Fruit fly (Drosophila melanogaster) S2 (cell line): Measurements from ENCODE around the gene Ids.

ENCODE experiments used
- CG8478 ChIP-seq: fragments of >200 bp; optimal IDR thresholded peaks from 2 replicates; lab custom pipeline; 2018
- CTCF ChIP-seq, 2 experiments: fragments of >200 bp; optimal IDR thresholded peaks; 2 replicates each; lab custom pipeline; 2018

DNA sequence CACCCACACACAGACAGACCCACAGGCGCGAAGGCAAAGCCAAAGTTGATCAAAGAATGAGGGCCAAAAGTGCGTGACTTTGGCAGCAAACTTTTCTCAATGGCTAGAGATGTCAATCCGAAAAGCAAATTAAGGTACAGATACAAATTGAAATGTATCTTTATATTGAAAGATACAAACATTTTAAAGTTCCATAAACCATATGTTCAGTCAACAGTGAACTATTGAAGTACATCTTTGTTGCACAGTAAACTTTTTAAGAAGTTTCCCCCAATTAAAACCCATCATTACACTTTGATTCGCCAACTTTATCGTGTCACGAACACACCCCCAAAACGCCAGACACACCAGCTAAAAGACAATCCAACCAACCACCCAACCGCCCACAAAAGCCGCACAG, 33.6 kb downstream of the Ids start:
- TF ChIP-seq CG8478 (lab: Kevin White, UChicago) (no peak), CTCF (optimal IDR thresholded peaks at IDR 0.05; lab: Kevin White, UChicago) (no peak)
